Worm (Caenorhabditis elegans): ENCODE results near the gene Y57G11A.4.

DNA sequence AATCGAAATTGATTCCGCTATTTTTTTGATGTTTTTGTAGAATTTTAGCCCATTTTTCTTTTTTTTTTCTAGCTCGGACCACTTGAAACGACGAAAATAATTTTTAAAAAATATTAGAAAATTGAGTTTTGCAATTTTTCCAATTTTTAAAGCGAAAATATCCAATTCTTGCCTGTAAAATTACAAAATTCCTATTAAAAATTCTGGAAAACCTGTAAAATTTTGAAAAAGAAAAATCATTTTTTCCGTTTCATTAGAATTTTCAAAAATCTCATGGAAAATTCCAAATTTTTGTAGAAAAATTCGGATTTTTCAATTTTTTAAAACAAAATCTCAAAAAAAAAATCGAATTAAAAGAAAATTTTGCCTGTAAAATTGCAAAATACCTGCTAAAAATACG, 13.1 kb upstream of the Y57G11A.4 start:
- no peak for TF ChIP-seq nhr-28 (tag; optimal IDR thresholded peaks at IDR 0.05)
- TF ChIP-seq aha-1 (tag; optimal IDR thresholded peaks at IDR 0.05), result no peak
